Worm (Caenorhabditis elegans) whole organism, L3 larva: ENCODE data around the gene F10G2.4.

ENCODE experiments used
- fos-1 ChIP-seq: fragments of 150-350 bp; optimal IDR thresholded peaks from 2 replicates; lab custom pipeline; 2014; ENCODE audit warnings: missing biosample characterization, missing genetic modification characterization
- lin-15B ChIP-seq: fragments of 150-350 bp; optimal IDR thresholded peaks from 2 replicates; lab custom pipeline; 2014; ENCODE audit warnings: missing biosample characterization, missing genetic modification characterization
- sea-2 ChIP-seq: fragments of 150-350 bp; sonication (generic microtip); optimal IDR thresholded peaks from 4 replicates; lab custom pipeline; 2014; ENCODE audit warnings: missing biosample characterization, missing genetic modification reagents, missing genetic modification characterization

ce11 chrV:7297263-7297662, 29.8 kb upstream of the F10G2.4 start, which contains the start of gene srj-32:
- TF ChIP-seq fos-1 (tag; lab: Kevin White, UChicago) (no peak), lin-15B (tag; lab: Kevin White, UChicago) (no peak), sea-2 (GFP tag; lab: Kevin White, UChicago) (no peak)
